Worm (Caenorhabditis elegans) whole organism, early embryonic: ENCODE measurements around the gene Y54G11A.19.

Source experiments
- B0310.2 ChIP-seq: sonication (generic microtip); optimal IDR thresholded peaks from 2 replicates; lab custom pipeline; 2016; ENCODE audit warnings: mild to moderate bottlenecking, missing genetic modification characterization, missing compliant biosample characterization
- F13C5.2 ChIP-seq: sonication (generic microtip); optimal IDR thresholded peaks from 2 replicates; lab custom pipeline; 2017; ENCODE audit warnings: mild to moderate bottlenecking, missing genetic modification characterization, inconsistent platforms, missing compliant biosample characterization
- aly-1 ChIP-seq: sonication (generic microtip); optimal IDR thresholded peaks from 2 replicates; lab custom pipeline; 2016; ENCODE audit warnings: missing genetic modification characterization, missing compliant biosample characterization
- ama-1 ChIP-seq: fragments of 150-350 bp; optimal IDR thresholded peaks from 2 replicates; lab custom pipeline; 2014
- ceh-13 ChIP-seq: fragments of 200-800 bp; sonication (Bioruptor generic); optimal IDR thresholded peaks from 2 replicates; lab custom pipeline; 2018; ENCODE audit warnings: mild to moderate bottlenecking, missing genetic modification characterization, missing compliant biosample characterization
- ceh-36 ChIP-seq: sonication (generic microtip); optimal IDR thresholded peaks from 2 replicates; lab custom pipeline; 2016; ENCODE audit warnings: missing genetic modification characterization, inconsistent platforms, missing compliant biosample characterization
- ets-7 ChIP-seq: sonication (generic microtip); optimal IDR thresholded peaks from 2 replicates; lab custom pipeline; 2016; ENCODE audit warnings: missing genotype, missing genetic modification characterization, missing compliant biosample characterization
- flt-1 ChIP-seq: fragments of 200-800 bp; sonication (Bioruptor generic); IDR thresholded peaks from 2 replicates; pipeline ENCODE4 v1.3.6; 2022; ENCODE audit warnings: missing genetic modification characterization, missing compliant biosample characterization
- hmbx-1 ChIP-seq: sonication (generic microtip); optimal IDR thresholded peaks from 2 replicates; lab custom pipeline; 2016; ENCODE audit warnings: mild to moderate bottlenecking, missing genetic modification characterization, missing compliant biosample characterization
- hmg-4 ChIP-seq: fragments of 200-800 bp; sonication (Bioruptor generic); optimal IDR thresholded peaks from 2 replicates; lab custom pipeline; 2018; ENCODE audit warnings: mild to moderate bottlenecking, missing genetic modification characterization, missing compliant biosample characterization
- hnd-1 ChIP-seq: sonication (generic microtip); optimal IDR thresholded peaks from 2 replicates; lab custom pipeline; 2016; ENCODE audit warnings: missing genetic modification characterization, missing compliant biosample characterization
- pes-1 ChIP-seq: fragments of 200-800 bp; sonication (Bioruptor generic); IDR thresholded peaks from 2 replicates; pipeline ENCODE4 v1.3.6; 2022; ENCODE audit warnings: missing genetic modification reagents, missing genetic modification characterization, missing compliant biosample characterization
- scrt-1 ChIP-seq: fragments of 200-800 bp; sonication (Bioruptor generic); IDR thresholded peaks from 2 replicates; pipeline ENCODE4 v1.3.6; 2022; ENCODE audit warnings: missing genetic modification characterization, missing compliant biosample characterization
- sea-1 ChIP-seq: fragments of 200-800 bp; sonication (Bioruptor generic); conservative IDR thresholded peaks from 2 replicates; pipeline ENCODE4 v1.3.6; 2022; ENCODE audit warnings: missing genetic modification characterization, missing compliant biosample characterization
- tbx-11 ChIP-seq: fragments of 200-800 bp; sonication (Bioruptor generic); IDR thresholded peaks from 2 replicates; pipeline ENCODE4 v1.3.6; 2022; ENCODE audit warnings: missing genetic modification characterization, missing compliant biosample characterization
- tbx-37 ChIP-seq: fragments of 200-800 bp; sonication (Bioruptor generic); conservative IDR thresholded peaks from 2 replicates; pipeline ENCODE4 v1.3.6; 2022; ENCODE audit warnings: missing genetic modification reagents, missing genetic modification characterization, missing compliant biosample characterization
- tra-4 ChIP-seq: sonication (generic microtip); optimal IDR thresholded peaks from 2 replicates; lab custom pipeline; 2017; ENCODE audit warnings: missing genetic modification characterization, missing compliant biosample characterization

The Y54G11A.19 gene

DNA sequence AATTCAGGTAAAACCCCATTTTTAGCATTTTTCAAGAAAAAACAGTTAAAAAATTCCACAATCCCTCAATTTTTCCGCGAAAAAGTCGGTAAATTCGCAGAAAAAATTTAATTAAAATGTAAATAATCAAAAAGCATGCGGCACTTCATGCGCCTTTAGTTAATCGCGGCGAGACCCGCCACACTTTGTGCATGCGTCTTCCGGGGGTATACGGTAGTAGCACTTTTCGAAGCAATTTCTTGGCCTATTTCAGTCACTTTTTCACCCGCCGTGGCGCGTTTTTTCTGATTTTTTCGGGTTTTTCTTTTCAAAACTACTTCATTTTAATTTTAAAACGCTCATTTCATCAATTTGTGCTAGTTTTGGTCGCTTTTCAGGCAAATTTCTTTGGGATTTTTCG, 9.5 kb downstream of the Y54G11A.19 start:
- TF ChIP-seq tbx-37 (no peak), hnd-1 (tag; lab: Kevin White, UChicago) (no peak), ama-1 (lab: Kevin White, UChicago) (no peak), flt-1 (GFP tag; lab: Robert Waterston, UW) (no peak), ets-7 (no peak), pes-1 (GFP tag; lab: Robert Waterston, UW) (no peak), tra-4 (tag; lab: Kevin White, UChicago) (no peak), scrt-1 (GFP tag; lab: Robert Waterston, UW) (no peak), ceh-36 (tag; lab: Kevin White, UChicago) (no peak), sea-1 (GFP tag; lab: Robert Waterston, UW) (no peak), aly-1 (tag; lab: Kevin White, UChicago) (no peak), hmbx-1 (no peak), tbx-11 (no peak), F13C5.2 (tag; lab: Kevin White, UChicago) (no peak)

DNA sequence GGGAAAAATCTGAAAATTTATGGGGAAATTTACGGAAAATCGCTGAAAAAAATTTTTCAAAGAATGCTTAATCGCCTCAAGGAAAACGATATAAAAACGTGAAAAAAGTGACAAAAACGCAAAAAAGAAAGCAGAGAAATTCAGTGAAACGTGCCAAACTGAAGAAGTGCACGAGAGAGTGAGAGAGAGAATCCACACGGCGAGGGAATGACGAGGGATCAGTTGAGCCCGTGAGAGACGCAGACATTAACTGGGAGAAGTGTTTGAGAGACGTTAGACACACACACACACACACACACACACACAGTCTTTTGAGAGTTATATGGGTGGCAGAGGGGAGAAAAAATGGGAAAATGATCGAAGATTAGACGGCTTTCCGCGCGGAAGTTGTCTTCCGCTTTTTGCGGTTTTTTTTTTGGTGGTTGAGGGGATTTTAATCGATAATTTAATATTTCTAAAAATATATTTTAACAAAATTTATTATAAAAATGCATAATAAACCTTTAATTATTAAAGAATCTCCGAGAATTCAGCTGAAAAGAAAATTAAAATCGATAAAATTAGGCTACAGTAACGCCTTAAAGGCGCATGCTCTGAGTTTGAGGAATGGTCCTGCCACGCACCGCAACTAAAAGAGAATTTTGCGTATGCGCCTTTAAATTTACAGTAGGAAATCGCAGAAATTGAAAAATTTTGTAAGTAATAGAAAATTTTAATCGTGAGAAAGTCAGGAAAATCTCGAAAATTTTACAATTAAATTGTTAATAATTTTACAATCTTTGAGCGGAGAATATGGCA, 12.0 kb downstream of the Y54G11A.19 start:
- TF ChIP-seq hmbx-1: no peak

DNA sequence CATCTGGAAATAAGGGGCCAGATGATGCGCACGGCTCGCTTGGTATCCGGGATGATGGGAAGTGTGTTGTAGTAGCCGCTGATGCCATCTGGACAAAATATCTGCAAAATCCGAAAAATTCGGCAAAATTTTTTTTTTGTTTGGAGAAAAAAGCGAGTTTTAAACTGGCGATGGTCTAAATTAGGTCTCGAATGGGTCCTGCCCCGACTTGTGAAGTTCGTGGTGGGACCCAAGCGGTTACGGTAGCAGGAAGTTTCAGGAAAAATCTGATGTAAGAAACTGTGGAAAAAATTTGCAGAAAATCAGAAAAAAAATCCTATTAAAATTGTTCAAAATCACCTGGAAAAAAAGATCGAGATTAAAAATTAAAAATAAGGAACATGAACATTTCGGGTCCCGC, 13.2 kb downstream of the Y54G11A.19 start, which contains the start of gene jmjd-2:
Gene jmjd-2, minus strand, starts transcription at position 101 of the 400 bp plus-strand sequence.
- TF ChIP-seq ets-7 (no peak), sea-1 (GFP tag; lab: Robert Waterston, UW) (no peak), tbx-11 (no peak), ceh-36 (tag; lab: Kevin White, UChicago) (no peak), hmg-4 (GFP tag; lab: Kevin White, UChicago) (no peak)

DNA sequence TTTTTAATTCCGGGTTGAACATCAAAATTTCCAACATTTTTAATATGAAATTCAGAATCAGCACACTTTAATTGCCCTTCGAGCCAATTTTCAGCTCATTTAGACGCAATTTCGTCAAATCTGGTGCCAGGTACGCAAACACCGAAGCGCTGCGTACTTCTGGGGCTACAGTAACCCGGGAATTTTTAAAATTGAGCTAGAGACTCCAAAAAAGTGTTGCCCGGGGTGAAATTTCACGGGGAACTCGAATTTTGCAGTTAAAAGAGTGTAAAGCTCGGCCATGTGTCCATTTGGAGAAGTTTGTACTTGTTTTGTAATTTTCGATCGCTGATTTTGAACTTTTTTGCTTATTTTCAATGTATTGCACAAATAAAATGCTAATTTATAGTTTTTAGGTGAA, 14.4 kb downstream of the Y54G11A.19 start:
- TF ChIP-seq pes-1 (GFP tag; lab: Robert Waterston, UW): no peak
- no peak for TF ChIP-seq aly-1 (tag; lab: Kevin White, UChicago)
- no peak for TF ChIP-seq B0310.2
- TF ChIP-seq F13C5.2 (tag; lab: Kevin White, UChicago): no peak
- no peak for TF ChIP-seq hmg-4 (GFP tag; lab: Kevin White, UChicago)
- no peak for TF ChIP-seq flt-1 (GFP tag; lab: Robert Waterston, UW)
- no peak for TF ChIP-seq ama-1 (lab: Kevin White, UChicago)
- TF ChIP-seq tra-4 (tag; lab: Kevin White, UChicago): no peak
- no peak for TF ChIP-seq ets-7
- no peak for TF ChIP-seq hnd-1 (tag; lab: Kevin White, UChicago)
- TF ChIP-seq hmbx-1: no peak
- no peak for TF ChIP-seq ceh-13 (GFP tag; lab: Kevin White, UChicago)
- no peak for TF ChIP-seq sea-1 (GFP tag; lab: Robert Waterston, UW)
- TF ChIP-seq tbx-37: no peak
- no peak for TF ChIP-seq tbx-11

DNA sequence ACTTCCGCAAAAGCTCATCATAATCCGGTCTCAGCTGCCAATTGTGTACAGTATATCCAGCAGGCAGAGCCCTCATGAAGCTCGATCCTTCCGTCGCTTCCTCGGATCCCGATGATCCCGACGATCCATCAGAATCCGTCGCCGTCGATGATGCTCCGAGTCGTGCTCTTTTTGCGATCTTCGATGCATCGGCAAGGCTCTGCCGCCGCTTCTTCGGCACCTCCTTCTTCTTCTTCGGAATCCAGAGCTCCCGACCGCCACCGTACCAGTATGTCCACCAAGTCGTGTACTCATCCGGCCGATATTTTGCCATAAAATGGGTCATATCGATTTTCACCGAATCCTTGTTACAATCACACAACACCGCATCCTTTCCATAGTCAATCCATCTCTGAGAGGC, 16.8 kb downstream of the Y54G11A.19 start:
- TF ChIP-seq tbx-37 (no peak), flt-1 (GFP tag; lab: Robert Waterston, UW) (no peak), pes-1 (GFP tag; lab: Robert Waterston, UW) (no peak), ceh-36 (tag; lab: Kevin White, UChicago) (no peak), tbx-11 (no peak), hmg-4 (GFP tag; lab: Kevin White, UChicago) (no peak), ceh-13 (GFP tag; lab: Kevin White, UChicago) (no peak), F13C5.2 (tag; lab: Kevin White, UChicago) (no peak), B0310.2 (no peak), hnd-1 (tag; lab: Kevin White, UChicago) (no peak), ama-1 (lab: Kevin White, UChicago) (no peak), aly-1 (tag; lab: Kevin White, UChicago) (no peak), hmbx-1 (no peak), sea-1 (GFP tag; lab: Robert Waterston, UW) (no peak), ets-7 (no peak), tra-4 (tag; lab: Kevin White, UChicago) (no peak), scrt-1 (GFP tag; lab: Robert Waterston, UW) (no peak)

DNA sequence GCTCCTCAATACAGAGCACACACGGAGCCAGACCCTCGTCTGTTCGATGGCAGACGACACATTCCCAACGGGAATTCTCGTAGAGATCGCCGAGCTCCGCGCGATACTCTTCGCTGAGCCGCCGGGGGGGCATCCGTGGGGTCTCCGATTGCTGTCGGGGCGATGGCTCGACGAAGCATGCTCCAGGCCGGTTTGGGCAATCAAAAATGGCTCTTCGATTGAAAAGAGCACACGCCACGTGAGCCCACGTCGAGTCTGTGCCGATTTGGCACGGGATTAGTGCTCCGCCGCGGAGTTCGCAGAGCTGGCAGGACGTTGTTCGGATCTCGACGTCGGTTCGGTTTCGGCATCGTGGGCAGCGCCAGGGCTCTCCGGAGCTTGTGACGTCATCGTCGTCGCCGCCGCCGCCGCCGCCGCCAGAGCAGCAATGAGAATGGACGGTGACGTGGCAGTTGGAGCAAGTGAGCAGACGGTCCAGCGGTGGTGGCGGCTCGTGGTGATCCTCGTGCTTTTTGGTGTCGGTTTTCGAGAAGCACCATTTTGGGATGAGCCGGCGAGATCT, 19.4 kb downstream of the Y54G11A.19 start:
- TF ChIP-seq tra-4 (tag; lab: Kevin White, UChicago): no peak
- TF ChIP-seq ets-7: no peak
- no peak for TF ChIP-seq F13C5.2 (tag; lab: Kevin White, UChicago)
- no peak for TF ChIP-seq hnd-1 (tag; lab: Kevin White, UChicago)
- TF ChIP-seq hmg-4 (GFP tag; lab: Kevin White, UChicago): no peak
- no peak for TF ChIP-seq ceh-13 (GFP tag; lab: Kevin White, UChicago)

- TF ChIP-seq ets-7: no peak
- no peak for TF ChIP-seq hmg-4 (GFP tag; lab: Kevin White, UChicago)
- TF ChIP-seq ama-1 (lab: Kevin White, UChicago): no peak
- TF ChIP-seq B0310.2: no peak
- no peak for TF ChIP-seq tbx-37
- no peak for TF ChIP-seq ceh-13 (GFP tag; lab: Kevin White, UChicago)
- TF ChIP-seq F13C5.2 (tag; lab: Kevin White, UChicago): no peak
- no peak for TF ChIP-seq hmbx-1
- TF ChIP-seq tra-4 (tag; lab: Kevin White, UChicago): no peak
- TF ChIP-seq scrt-1 (GFP tag; lab: Robert Waterston, UW): no peak
- TF ChIP-seq pes-1 (GFP tag; lab: Robert Waterston, UW): no peak
- no peak for TF ChIP-seq tbx-11
- no peak for TF ChIP-seq ceh-36 (tag; lab: Kevin White, UChicago)
- no peak for TF ChIP-seq sea-1 (GFP tag; lab: Robert Waterston, UW)
- no peak for TF ChIP-seq hnd-1 (tag; lab: Kevin White, UChicago)
Observed at ce11 chrII:14236569-14236968, 20.1 kb downstream of the Y54G11A.19 start.
